Worm (Caenorhabditis elegans): ENCODE data around the gene Y59H11AR.3.

Y59H11AR.3 gene

ce11 chrIV:8585076-8586033, 9.9 kb downstream of the Y59H11AR.3 start, which contains the start of gene catp-7 (continued):
- TF ChIP-seq cey-2 (tag; optimal IDR thresholded peaks at IDR 0.05; ENCODE audit: borderline replicate concordance, insufficient read depth): no peak
- TF ChIP-seq ceh-82 (tag; optimal IDR thresholded peaks at IDR 0.05): no peak
- peak; percentile 11; the same call in 1 of the 2 replicates for TF ChIP-seq lin-1 (GFP tag; IDR thresholded peaks at IDR 0.05)
- TF ChIP-seq hlh-30 (tag; optimal IDR thresholded peaks at IDR 0.05; ENCODE audit: insufficient read depth): peak; percentile 69
- no peak for TF ChIP-seq dmd-8 (GFP tag; IDR thresholded peaks at IDR 0.05)
- TF ChIP-seq Y48G9A.11 (GFP tag; IDR thresholded peaks at IDR 0.05): no peak
- no peak for TF ChIP-seq Y5F2A.4 (GFP tag; optimal IDR thresholded peaks at IDR 0.05)
- no peak for TF ChIP-seq lsy-2 (tag; optimal IDR thresholded peaks at IDR 0.05)
- TF ChIP-seq D1046.2 (GFP tag; IDR thresholded peaks at IDR 0.05): no peak
- no peak for TF ChIP-seq sdz-12 (GFP tag; optimal IDR thresholded peaks at IDR 0.05)
- no peak for TF ChIP-seq F37D6.2 (tag; optimal IDR thresholded peaks at IDR 0.05)
- TF ChIP-seq pqm-1 (tag; optimal IDR thresholded peaks at IDR 0.05): peak; percentile 65
- TF ChIP-seq dpl-1 (GFP tag; optimal IDR thresholded peaks at IDR 0.05): no peak
- TF ChIP-seq ama-1 (optimal IDR thresholded peaks at IDR 0.05): no peak
- no peak for TF ChIP-seq set-16 (GFP tag; IDR thresholded peaks at IDR 0.05)
- TF ChIP-seq nhr-237 (tag; optimal IDR thresholded peaks at IDR 0.05): no peak
- TF ChIP-seq aha-1 (tag): peak; percentile 38
- no peak for TF ChIP-seq ctbp-1 (GFP tag; IDR thresholded peaks at IDR 0.05)
- TF ChIP-seq snpc-1.2 (GFP tag; IDR thresholded peaks at IDR 0.05): no peak
- TF ChIP-seq F26F4.8 (GFP tag; conservative IDR thresholded peaks at IDR 0.05): no peak
- peak; percentile 74 for TF ChIP-seq nhr-10 (tag; optimal IDR thresholded peaks at IDR 0.05)
- no peak for TF ChIP-seq saeg-2 (GFP tag; IDR thresholded peaks at IDR 0.05)
- TF ChIP-seq pha-4 (GFP tag; IDR thresholded peaks at IDR 0.05): no peak
- TF ChIP-seq pha-4 (tag; optimal IDR thresholded peaks at IDR 0.05): no peak
- no peak for TF ChIP-seq lin-38 (GFP tag; IDR thresholded peaks at IDR 0.05)
- TF ChIP-seq zfp-3 (GFP tag; conservative IDR thresholded peaks at IDR 0.05): no peak
- TF ChIP-seq egl-43 (GFP tag; IDR thresholded peaks at IDR 0.05): no peak
- no peak for TF ChIP-seq fkh-10 (GFP tag; optimal IDR thresholded peaks at IDR 0.05)
- TF ChIP-seq spr-3 (GFP tag; optimal IDR thresholded peaks at IDR 0.05): no peak
- TF ChIP-seq zag-1 (tag; optimal IDR thresholded peaks at IDR 0.05): no peak
- TF ChIP-seq dve-1 (tag; optimal IDR thresholded peaks at IDR 0.05; ENCODE audit: insufficient read depth): peak; percentile 64
- TF ChIP-seq nhr-102 (tag; optimal IDR thresholded peaks at IDR 0.05): peak; percentile 58
- no peak for TF ChIP-seq aly-2 (tag; optimal IDR thresholded peaks at IDR 0.05)
- TF ChIP-seq fos-1 (tag; optimal IDR thresholded peaks at IDR 0.05): no peak
- TF ChIP-seq ZK337.2 (GFP tag; IDR thresholded peaks at IDR 0.05): no peak
- TF ChIP-seq mep-1 (tag; optimal IDR thresholded peaks at IDR 0.05): no peak
- no peak for TF ChIP-seq lir-3 (tag; optimal IDR thresholded peaks at IDR 0.05)
- no peak for TF ChIP-seq ceh-32 (tag; optimal IDR thresholded peaks at IDR 0.05; ENCODE audit: poor library complexity)
- no peak for TF ChIP-seq zfp-2 (tag; optimal IDR thresholded peaks at IDR 0.05)
- TF ChIP-seq snpc-4 (tag; optimal IDR thresholded peaks at IDR 0.05): no peak
- TF ChIP-seq ceh-62 (tag; optimal IDR thresholded peaks at IDR 0.05): no peak
- TF ChIP-seq gei-8 (GFP tag; optimal IDR thresholded peaks at IDR 0.05): no peak
- TF ChIP-seq mdl-1 (tag; optimal IDR thresholded peaks at IDR 0.05): no peak
- TF ChIP-seq ceh-20 (GFP tag; IDR thresholded peaks at IDR 0.05): no peak
- TF ChIP-seq rbr-2 (tag; optimal IDR thresholded peaks at IDR 0.05): no peak
- TF ChIP-seq duxl-1 (tag; optimal IDR thresholded peaks at IDR 0.05; ENCODE audit: poor library complexity): no peak
- no peak for TF ChIP-seq lin-29 (GFP tag; IDR thresholded peaks at IDR 0.05)
- peak; percentile 3 for TF ChIP-seq mes-2 (tag; optimal IDR thresholded peaks at IDR 0.05; ENCODE audit: poor library complexity, severe bottlenecking)
- no peak for TF ChIP-seq F10B5.3 (tag; optimal IDR thresholded peaks at IDR 0.05)
- TF ChIP-seq ces-1 (GFP tag; optimal IDR thresholded peaks at IDR 0.05): no peak
